Worm (Caenorhabditis elegans): ENCODE results near the gene ppk-2.

Gene ppk-2

DNA sequence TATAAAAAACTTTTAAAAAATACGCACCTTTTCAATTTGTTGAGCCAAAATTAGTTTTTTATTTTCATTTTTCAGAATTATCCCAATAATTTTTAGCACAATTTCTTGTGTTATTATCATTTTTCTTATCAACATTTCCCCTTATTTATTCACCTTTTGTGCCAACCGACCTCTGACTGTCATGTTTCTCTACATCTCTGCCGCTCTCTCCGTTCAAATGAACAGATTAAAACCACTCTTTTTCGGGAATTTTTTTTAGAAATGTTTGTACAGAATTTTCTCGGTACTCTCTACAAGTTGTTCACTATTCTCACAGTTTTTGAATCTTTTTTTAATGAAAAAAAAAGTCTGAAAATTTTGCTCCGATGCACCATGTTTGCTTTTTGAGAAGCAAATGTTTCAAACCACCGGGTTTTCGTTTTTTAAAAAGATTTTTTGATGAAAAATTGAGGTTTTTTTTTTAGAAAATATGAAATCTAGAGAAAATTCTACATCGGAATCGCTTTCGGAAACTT lies 21.6 kb downstream of the ppk-2 start, which contains the start of gene frl-1:
TSS of gene frl-1 (plus strand) at position 465 of the 515 bp plus-strand sequence.
- TF ChIP-seq nhr-85 (tag) (no peak), efl-1 (optimal IDR thresholded peaks at IDR 0.05) (no peak), efl-1 (GFP tag; optimal IDR thresholded peaks at IDR 0.05 in 1 of 2) (peak in 1 of 2 experiments; percentile 83), tlp-1 (tag; optimal IDR thresholded peaks at IDR 0.05) (no peak), elt-2 (tag; optimal IDR thresholded peaks at IDR 0.05) (peak; percentile 15), fkh-10 (GFP tag; optimal IDR thresholded peaks at IDR 0.05) (no peak), fos-1 (tag; optimal IDR thresholded peaks at IDR 0.05) (no peak), unc-30 (tag; optimal IDR thresholded peaks at IDR 0.05) (no peak), lin-13 (GFP tag; optimal IDR thresholded peaks at IDR 0.05) (no peak), aly-2 (tag; optimal IDR thresholded peaks at IDR 0.05) (no peak), ztf-11 (tag; optimal IDR thresholded peaks at IDR 0.05) (no peak), elt-3 (tag; optimal IDR thresholded peaks at IDR 0.05) (no peak), hlh-4 (tag; optimal IDR thresholded peaks at IDR 0.05) (no peak), lin-35 (GFP tag; optimal IDR thresholded peaks at IDR 0.05) (peak in 1 of 2 experiments; percentile 17), nhr-71 (tag; optimal IDR thresholded peaks at IDR 0.05) (no peak)

DNA sequence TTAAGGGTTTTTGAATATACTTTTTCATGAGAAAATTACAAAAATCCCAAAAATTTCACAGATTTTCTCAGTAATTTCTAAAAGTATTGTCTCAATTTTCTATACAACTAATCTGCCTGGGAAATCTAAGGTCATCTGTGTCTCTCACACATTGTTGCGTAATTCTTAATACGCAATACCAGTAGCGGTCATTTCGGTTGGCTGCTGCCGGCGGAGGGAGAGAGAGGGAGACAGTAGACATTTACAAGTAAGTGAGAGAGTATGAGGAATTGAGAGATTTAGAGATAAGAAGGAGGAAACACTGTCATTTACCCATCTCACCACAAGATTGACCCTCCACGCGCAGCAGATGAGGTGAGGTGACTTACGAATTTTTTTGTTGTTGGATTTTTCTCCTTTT lies 23.8 kb downstream of the ppk-2 start:
- TF ChIP-seq ztf-4 (tag; optimal IDR thresholded peaks at IDR 0.05) (no peak), C34B4.2 (tag; optimal IDR thresholded peaks at IDR 0.05) (no peak), sptf-1 (tag; optimal IDR thresholded peaks at IDR 0.05) (no peak), rnt-1 (tag; optimal IDR thresholded peaks at IDR 0.05) (no peak), pag-3 (tag; optimal IDR thresholded peaks at IDR 0.05; ENCODE audit: borderline replicate concordance, insufficient read depth) (no peak), pqm-1 (tag; optimal IDR thresholded peaks at IDR 0.05) (no peak), xbp-1 (tag; optimal IDR thresholded peaks at IDR 0.05) (no peak), unc-86 (tag; optimal IDR thresholded peaks at IDR 0.05) (no peak), nhr-19 (GFP tag; conservative IDR thresholded peaks at IDR 0.05) (no peak), nhr-77 (tag; optimal IDR thresholded peaks at IDR 0.05) (no peak), ztf-11 (tag; optimal IDR thresholded peaks at IDR 0.05) (no peak), swsn-7 (tag; optimal IDR thresholded peaks at IDR 0.05) (peak; percentile 11), nhr-47 (tag; optimal IDR thresholded peaks at IDR 0.05) (no peak), hpl-2 (GFP tag; optimal IDR thresholded peaks at IDR 0.05) (no peak), elt-2 (tag; optimal IDR thresholded peaks at IDR 0.05) (no peak), mef-2 (tag; optimal IDR thresholded peaks at IDR 0.05) (no peak), F16B12.6 (tag; optimal IDR thresholded peaks at IDR 0.05) (no peak), elt-3 (tag; optimal IDR thresholded peaks at IDR 0.05) (peak in 1 of 6 experiments; percentile 51), lsy-2 (tag; optimal IDR thresholded peaks at IDR 0.05) (peak; percentile 23 to 39), hlh-4 (tag; optimal IDR thresholded peaks at IDR 0.05) (no peak), hlh-17 (GFP tag; optimal IDR thresholded peaks at IDR 0.05; ENCODE audit: borderline replicate concordance) (no peak), pax-3 (tag; optimal IDR thresholded peaks at IDR 0.05) (no peak), fkh-10 (GFP tag; optimal IDR thresholded peaks at IDR 0.05) (no peak), snpc-4 (tag; optimal IDR thresholded peaks at IDR 0.05) (no peak), nhr-20 (tag; optimal IDR thresholded peaks at IDR 0.05) (peak; percentile 21), nhr-85 (tag) (peak; percentile 87), ceh-90 (tag; optimal IDR thresholded peaks at IDR 0.05) (no peak), nhr-11 (tag; optimal IDR thresholded peaks at IDR 0.05) (no peak), lin-35 (GFP tag; optimal IDR thresholded peaks at IDR 0.05) (peak; percentile 19 to 46), sup-37 (GFP tag; optimal IDR thresholded peaks at IDR 0.05) (no peak), fkh-8 (tag; optimal IDR thresholded peaks at IDR 0.05) (no peak), blmp-1 (tag; optimal IDR thresholded peaks at IDR 0.05) (peak; percentile 28), mep-1 (tag; optimal IDR thresholded peaks at IDR 0.05) (peak; percentile 68), unc-130 (tag; optimal IDR thresholded peaks at IDR 0.05) (no peak), efl-3 (GFP tag; optimal IDR thresholded peaks at IDR 0.05) (no peak), tbx-2 (tag; optimal IDR thresholded peaks at IDR 0.05) (peak; percentile 23), aha-1 (tag; optimal IDR thresholded peaks at IDR 0.05) (no peak), sox-4 (tag; optimal IDR thresholded peaks at IDR 0.05) (no peak), dpl-1 (GFP tag; optimal IDR thresholded peaks at IDR 0.05) (peak in 2 of 3 experiments; percentile 6 to 18), nhr-84 (tag; optimal IDR thresholded peaks at IDR 0.05) (no peak), nhr-28 (tag; optimal IDR thresholded peaks at IDR 0.05) (no peak), nhr-71 (tag; optimal IDR thresholded peaks at IDR 0.05) (no peak), nhr-90 (tag; optimal IDR thresholded peaks at IDR 0.05; ENCODE audit: poor library complexity) (no peak), ceh-82 (tag; optimal IDR thresholded peaks at IDR 0.05) (no peak)

All from whole organism, L1 larva.